Fruit fly (Drosophila melanogaster): ENCODE data around the gene ham.

DNA sequence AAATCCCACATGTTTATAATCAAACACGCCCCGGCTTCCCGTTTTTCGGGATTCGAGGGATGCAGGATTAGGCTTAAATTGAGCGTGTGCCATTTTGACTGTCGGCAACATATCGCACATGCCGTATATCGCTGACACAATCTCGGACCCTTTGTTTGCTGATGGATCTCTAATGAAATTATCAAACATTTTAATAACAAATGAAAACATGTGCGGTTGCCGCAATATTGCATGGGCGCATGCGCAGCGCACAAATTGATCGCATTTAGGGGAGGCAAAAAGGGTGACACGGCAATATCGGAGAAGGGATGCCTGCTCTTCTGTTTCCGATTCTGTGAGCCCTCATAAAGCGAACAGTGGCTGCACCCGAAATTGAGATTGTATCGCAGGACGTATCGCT lies 17.4 kb downstream of the ham start:
- TF ChIP-seq CG33017 (tag; optimal IDR thresholded peaks at IDR 0.05) (no peak), Crg-1 (GFP tag; optimal IDR thresholded peaks at IDR 0.05) (no peak), tj (GFP tag; optimal IDR thresholded peaks at IDR 0.05) (no peak), ovo (GFP tag; optimal IDR thresholded peaks at IDR 0.05) (no peak), kay (GFP tag; ENCODE audit: borderline replicate concordance) (no peak), cnc (optimal IDR thresholded peaks at IDR 0.05) (no peak), toe (GFP tag; optimal IDR thresholded peaks at IDR 0.05) (no peak), Hr96 (GFP tag; optimal IDR thresholded peaks at IDR 0.05) (no peak)
